Worm (Caenorhabditis elegans) whole organism, mixed stage, embryonic: ENCODE results near the gene F38B6.6.

ENCODE experiments used
- M03D4.4 ChIP-seq: sonication (generic microtip); optimal IDR thresholded peaks from 2 replicates; lab custom pipeline; 2017; ENCODE audit warnings: mild to moderate bottlenecking, missing genetic modification characterization, missing compliant biosample characterization
- bed-3 ChIP-seq: fragments of 200-800 bp; sonication (Bioruptor generic); optimal IDR thresholded peaks from 3 replicates; lab custom pipeline; 2018; ENCODE audit warnings: mild to moderate bottlenecking, missing genetic modification characterization, moderate library complexity, missing compliant biosample characterization
- blmp-1 ChIP-seq: fragments of 150-350 bp; optimal IDR thresholded peaks from 2 replicates; lab custom pipeline; 2014; ENCODE audit warnings: missing biosample characterization, missing genetic modification characterization
- ceh-39 ChIP-seq: fragments of 150-350 bp; optimal IDR thresholded peaks from 2 replicates; lab custom pipeline; 2014; ENCODE audit warnings: missing biosample characterization, missing genetic modification characterization
- ceh-43 ChIP-seq: fragments of 200-800 bp; sonication (Bioruptor generic); optimal IDR thresholded peaks from 2 replicates; lab custom pipeline; 2018; ENCODE audit warnings: mild to moderate bottlenecking, missing genetic modification characterization, moderate library complexity, missing compliant biosample characterization
- ceh-83 ChIP-seq: fragments of 200-800 bp; sonication (Bioruptor generic); optimal IDR thresholded peaks from 2 replicates; lab custom pipeline; 2018; ENCODE audit warnings: mild to moderate bottlenecking, missing genetic modification characterization, missing compliant biosample characterization
- ces-1 ChIP-seq: fragments of 150-350 bp; optimal IDR thresholded peaks from 2 replicates; lab custom pipeline; 2014; ENCODE audit warnings: missing biosample characterization, missing genetic modification reagents, missing genetic modification characterization
- cnd-1 ChIP-seq: fragments of 200-800 bp; sonication (Bioruptor generic); optimal IDR thresholded peaks from 2 replicates; lab custom pipeline; 2018; ENCODE audit warnings: mild to moderate bottlenecking, missing genetic modification characterization, missing compliant biosample characterization
- drap-1 ChIP-seq: fragments of 200-800 bp; sonication (Bioruptor generic); optimal IDR thresholded peaks from 3 replicates; lab custom pipeline; 2018; ENCODE audit warnings: mild to moderate bottlenecking, missing genetic modification characterization, missing compliant biosample characterization
- elt-1 ChIP-seq: sonication (generic microtip); optimal IDR thresholded peaks from 2 replicates; lab custom pipeline; 2017; ENCODE audit warnings: missing genetic modification characterization, mild to moderate bottlenecking, missing compliant biosample characterization, antibody characterized with exemption, moderate library complexity, borderline replicate concordance; ENCODE audit not compliant: insufficient read depth
- elt-3 ChIP-seq: fragments of 150-350 bp; optimal IDR thresholded peaks from 2 replicates; lab custom pipeline; 2014; ENCODE audit warnings: missing biosample characterization, missing genetic modification characterization
- flh-1 ChIP-seq: fragments of 200-800 bp; sonication (Bioruptor generic); optimal IDR thresholded peaks from 2 replicates; lab custom pipeline; 2018; ENCODE audit warnings: mild to moderate bottlenecking, missing genetic modification characterization, moderate library complexity, missing compliant biosample characterization
- ham-2 ChIP-seq: fragments of 200-800 bp; sonication (Bioruptor generic); optimal IDR thresholded peaks from 2 replicates; lab custom pipeline; 2018; ENCODE audit warnings: mild to moderate bottlenecking, missing genetic modification characterization, missing compliant biosample characterization
- hlh-1 ChIP-seq: fragments of 150-350 bp; optimal IDR thresholded peaks from 2 replicates; lab custom pipeline; 2014; ENCODE audit warnings: missing biosample characterization, missing genetic modification reagents, missing genetic modification characterization
- lin-13 ChIP-seq: fragments of 150-350 bp; optimal IDR thresholded peaks from 2 replicates; lab custom pipeline; 2014; ENCODE audit warnings: missing biosample characterization, missing genetic modification characterization
- lin-32 ChIP-seq: fragments of 200-800 bp; sonication (Bioruptor generic); optimal IDR thresholded peaks from 2 replicates; lab custom pipeline; 2018; ENCODE audit warnings: mild to moderate bottlenecking, missing genetic modification characterization, missing compliant biosample characterization
- lsy-2 ChIP-seq: fragments of 150-350 bp; optimal IDR thresholded peaks from 2 replicates; lab custom pipeline; 2014; ENCODE audit warnings: missing biosample characterization, missing genetic modification characterization
- mab-5 ChIP-seq: fragments of 150-350 bp; optimal IDR thresholded peaks from 2 replicates; lab custom pipeline; 2014; ENCODE audit warnings: missing biosample characterization, missing genetic modification characterization
- mep-1 ChIP-seq: fragments of 150-350 bp; optimal IDR thresholded peaks from 2 replicates; lab custom pipeline; 2017; ENCODE audit warnings: missing biosample characterization, missing genetic modification reagents, missing genetic modification characterization, inconsistent platforms
- mls-2 ChIP-seq: sonication (generic microtip); optimal IDR thresholded peaks from 2 replicates; lab custom pipeline; 2016; ENCODE audit warnings: mild to moderate bottlenecking, missing genetic modification characterization, moderate library complexity, missing compliant biosample characterization
- nhr-12 ChIP-seq: fragments of 150-350 bp; optimal IDR thresholded peaks from 2 replicates; lab custom pipeline; 2014; ENCODE audit warnings: missing biosample characterization, missing genetic modification characterization
- nhr-2 ChIP-seq: fragments of 150-350 bp; optimal IDR thresholded peaks from 2 replicates; lab custom pipeline; 2014; ENCODE audit warnings: missing biosample characterization, missing genetic modification characterization
- nhr-237 ChIP-seq: fragments of 150-350 bp; optimal IDR thresholded peaks from 2 replicates; lab custom pipeline; 2014; ENCODE audit warnings: missing biosample characterization, missing genetic modification characterization
- nhr-28 ChIP-seq: fragments of 150-350 bp; optimal IDR thresholded peaks from 2 replicates; lab custom pipeline; 2014; ENCODE audit warnings: missing biosample characterization, missing genetic modification characterization
- nhr-76 ChIP-seq: sonication (generic microtip); optimal IDR thresholded peaks from 2 replicates; lab custom pipeline; 2017; ENCODE audit warnings: missing biosample characterization, missing genetic modification characterization
- pha-4 ChIP-seq: fragments of 150-350 bp; optimal IDR thresholded peaks from 2 replicates; lab custom pipeline; 2018; ENCODE audit warnings: missing biosample characterization, missing genetic modification reagents, missing genetic modification characterization
- sem-2 ChIP-seq: fragments of 200-800 bp; sonication (Bioruptor generic); optimal IDR thresholded peaks from 2 replicates; lab custom pipeline; 2018; ENCODE audit warnings: mild to moderate bottlenecking, missing genetic modification characterization, missing compliant biosample characterization
- snpc-4 ChIP-seq: fragments of 150-350 bp; optimal IDR thresholded peaks from 2 replicates; lab custom pipeline; 2014; ENCODE audit warnings: missing biosample characterization, missing genetic modification characterization
- sptf-1 ChIP-seq: sonication (generic microtip); optimal IDR thresholded peaks from 2 replicates; lab custom pipeline; 2017; ENCODE audit warnings: mild to moderate bottlenecking, missing genetic modification characterization, moderate library complexity, missing compliant biosample characterization
- tbx-8 ChIP-seq: fragments of 200-800 bp; sonication (Bioruptor generic); optimal IDR thresholded peaks from 2 replicates; lab custom pipeline; 2018; ENCODE audit warnings: mild to moderate bottlenecking, missing genetic modification characterization, moderate library complexity, missing compliant biosample characterization
- unc-120 ChIP-seq: sonication (generic microtip); optimal IDR thresholded peaks from 2 replicates; lab custom pipeline; 2017; ENCODE audit warnings: missing genetic modification characterization, missing compliant biosample characterization; ENCODE audit not compliant: poor library complexity, severe bottlenecking
- unc-39 ChIP-seq: fragments of 150-350 bp; optimal IDR thresholded peaks from 2 replicates; lab custom pipeline; 2014; ENCODE audit warnings: missing biosample characterization, missing genetic modification characterization
- unc-62 ChIP-seq: fragments of 150-350 bp; optimal IDR thresholded peaks from 2 replicates; lab custom pipeline; 2014; ENCODE audit warnings: missing biosample characterization, missing genetic modification reagents, missing genetic modification characterization
- zip-8 ChIP-seq: fragments of 150-350 bp; optimal IDR thresholded peaks from 2 replicates; lab custom pipeline; 2014; ENCODE audit warnings: missing biosample characterization, missing genetic modification characterization
- ztf-11 ChIP-seq: fragments of 150-350 bp; optimal IDR thresholded peaks from 2 replicates; lab custom pipeline; 2014; ENCODE audit warnings: missing biosample characterization, missing genetic modification characterization

The F38B6.6 gene

ce11 chrX:6689985-6690384 is at the start of gene F38B6.6:
F38B6.6 (minus strand) TSS chrX:6690085.
- TF ChIP-seq zip-8 (tag; lab: Kevin White, UChicago) (no peak), drap-1 (GFP tag; lab: Kevin White, UChicago) (no peak), sem-2 (GFP tag; lab: Kevin White, UChicago) (no peak), ces-1 (no peak), lin-13 (tag; lab: Kevin White, UChicago) (no peak), elt-1 (tag; lab: Kevin White, UChicago) (no peak), nhr-237 (tag; lab: Kevin White, UChicago) (no peak), mab-5 (tag; lab: Kevin White, UChicago) (no peak), M03D4.4 (tag; lab: Kevin White, UChicago) (no peak), lsy-2 (tag; lab: Kevin White, UChicago) (no peak), cnd-1 (tag; lab: Kevin White, UChicago) (no peak), blmp-1 (no peak), bed-3 (GFP tag; lab: Kevin White, UChicago) (no peak)

- TF ChIP-seq ceh-83 (GFP tag; lab: Kevin White, UChicago): no peak
- peak; percentile 70 for TF ChIP-seq ces-1
- no peak for TF ChIP-seq ceh-43
Observed at ce11 chrX:6739034-6740008, 49.4 kb upstream of the F38B6.6 start.

DNA sequence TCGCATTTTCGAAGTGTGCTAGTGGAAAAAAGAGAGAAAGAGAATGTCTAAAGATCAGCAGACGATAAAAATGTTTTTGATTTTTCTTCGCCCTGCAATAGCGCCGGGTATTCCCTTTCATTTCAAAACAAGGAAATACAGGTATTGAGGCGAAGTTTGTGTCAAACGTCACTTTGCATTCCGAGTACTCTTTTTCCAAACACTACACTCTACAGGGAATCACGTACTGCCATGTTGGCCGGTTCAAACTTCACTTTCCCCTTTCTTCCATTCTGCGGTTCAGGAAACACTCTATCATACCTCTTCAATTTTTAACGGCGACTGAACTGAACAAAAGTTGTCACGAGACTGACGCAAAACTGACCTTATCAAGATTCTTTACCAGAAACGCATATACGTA is 48.6 kb upstream of the F38B6.6 start:
- no peak for TF ChIP-seq sptf-1
- TF ChIP-seq mab-5 (tag; lab: Kevin White, UChicago): no peak
- no peak for TF ChIP-seq sem-2 (GFP tag; lab: Kevin White, UChicago)
- TF ChIP-seq ceh-43: no peak
- TF ChIP-seq zip-8 (tag; lab: Kevin White, UChicago): no peak
- TF ChIP-seq tbx-8: no peak
- no peak for TF ChIP-seq ceh-39 (tag; lab: Kevin White, UChicago)
- TF ChIP-seq mep-1 (tag; lab: Kevin White, UChicago): no peak

DNA sequence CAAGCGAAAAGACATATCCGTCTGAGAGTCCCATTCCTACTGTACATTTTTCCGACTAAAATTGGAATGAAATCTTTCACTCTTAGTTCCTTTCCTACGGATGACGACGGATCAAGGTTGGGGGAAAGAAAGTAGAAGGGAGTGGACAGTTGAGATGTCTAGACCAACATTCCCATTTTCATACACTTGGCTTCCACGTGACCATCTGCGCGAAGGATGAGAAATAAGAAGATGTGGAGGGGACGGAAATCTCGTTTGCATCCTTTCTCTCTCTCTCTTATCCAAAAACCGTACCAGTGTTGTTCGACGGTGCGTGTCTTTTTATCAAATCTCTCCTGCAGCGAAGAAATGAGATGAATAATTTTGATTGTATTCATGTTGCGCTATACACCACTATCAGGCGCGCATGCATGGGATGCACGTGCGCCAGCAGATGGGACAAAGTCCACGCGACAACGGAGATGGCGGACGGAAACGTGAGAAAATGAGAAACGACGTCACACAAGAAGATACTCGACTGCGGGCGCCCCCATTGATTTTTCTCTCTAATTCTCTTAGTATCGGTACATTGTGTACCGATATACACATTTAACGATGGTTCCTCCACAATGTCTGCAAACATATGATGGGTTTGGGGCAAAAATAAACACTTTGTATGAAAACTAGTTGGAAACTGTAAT is 47.6 kb upstream of the F38B6.6 start:
- TF ChIP-seq sptf-1: no peak
- no peak for TF ChIP-seq ceh-43
- TF ChIP-seq drap-1 (GFP tag; lab: Kevin White, UChicago): no peak
- TF ChIP-seq unc-62 (GFP tag; lab: Kevin White, UChicago): peak; percentile 69
- TF ChIP-seq lin-32 (GFP tag; lab: Kevin White, UChicago): no peak
- TF ChIP-seq lin-13 (tag; lab: Kevin White, UChicago): peak; percentile 14
- TF ChIP-seq hlh-1 (tag; lab: Kevin White, UChicago): peak; percentile 43
- TF ChIP-seq unc-39 (tag; lab: Kevin White, UChicago): no peak
- peak; percentile 88 for TF ChIP-seq elt-1 (tag; lab: Kevin White, UChicago)
- peak; percentile 18 for TF ChIP-seq mls-2 (tag; lab: Kevin White, UChicago)
- TF ChIP-seq lsy-2 (tag; lab: Kevin White, UChicago): no peak
- no peak for TF ChIP-seq snpc-4 (tag; lab: Kevin White, UChicago)
- TF ChIP-seq pha-4 (tag; lab: Kevin White, UChicago): peak; percentile 60
- no peak for TF ChIP-seq nhr-76 (tag; lab: Kevin White, UChicago)
- peak; percentile 55 for TF ChIP-seq ces-1
- TF ChIP-seq mab-5 (tag; lab: Kevin White, UChicago): no peak
- peak; percentile 62 for TF ChIP-seq ham-2
- TF ChIP-seq cnd-1 (tag; lab: Kevin White, UChicago): no peak
- peak; percentile 38 for TF ChIP-seq nhr-237 (tag; lab: Kevin White, UChicago)
- peak; percentile 22 for TF ChIP-seq sem-2 (GFP tag; lab: Kevin White, UChicago)
- no peak for TF ChIP-seq flh-1 (GFP tag; lab: Kevin White, UChicago)
- TF ChIP-seq mep-1 (tag; lab: Kevin White, UChicago): peak; percentile 35
- TF ChIP-seq zip-8 (tag; lab: Kevin White, UChicago): no peak
- TF ChIP-seq nhr-2: no peak
- no peak for TF ChIP-seq ztf-11 (tag; lab: Kevin White, UChicago)
- peak; percentile 92 for TF ChIP-seq elt-3 (tag; lab: Kevin White, UChicago)
- no peak for TF ChIP-seq nhr-12 (tag; lab: Kevin White, UChicago)
- TF ChIP-seq tbx-8: no peak
- peak; percentile 58 for TF ChIP-seq unc-120 (tag; lab: Kevin White, UChicago)
- TF ChIP-seq M03D4.4 (tag; lab: Kevin White, UChicago): no peak
- TF ChIP-seq bed-3 (GFP tag; lab: Kevin White, UChicago): no peak
- no peak for TF ChIP-seq nhr-28 (tag; lab: Kevin White, UChicago)
- no peak for TF ChIP-seq ceh-39 (tag; lab: Kevin White, UChicago)
- no peak for TF ChIP-seq ceh-83 (GFP tag; lab: Kevin White, UChicago)
- TF ChIP-seq blmp-1: peak; percentile 37
